Fruit fly (Drosophila melanogaster): ENCODE results near the gene CG4293.
A peak's percentile ranks its signal among the peaks of the same experiment; 100 is the strongest.

CG4293 gene

dm6 chrX:523179-523851 is 6.8 kb downstream of the CG4293 start, which contains the start of gene elav:
Gene elav, minus strand, starts transcription at chrX:523226.
- TF ChIP-seq CG14711 (tag; optimal IDR thresholded peaks at IDR 0.05), result peak; percentile 94
- peak; percentile 93 for TF ChIP-seq tj (GFP tag; optimal IDR thresholded peaks at IDR 0.05)
- peak; percentile 97 for TF ChIP-seq CG12768 (GFP tag; optimal IDR thresholded peaks at IDR 0.05)
- peak; percentile 78 for TF ChIP-seq cic (GFP tag; optimal IDR thresholded peaks at IDR 0.05)
- TF ChIP-seq Mnt (GFP tag; optimal IDR thresholded peaks at IDR 0.05), result peak; percentile 95
- TF ChIP-seq kay (GFP tag; ENCODE audit: borderline replicate concordance), result peak; percentile 56
- peak; percentile 98 for TF ChIP-seq CG7101 (tag; optimal IDR thresholded peaks at IDR 0.05)
- peak; percentile 96 for TF ChIP-seq CG7045 (GFP tag; optimal IDR thresholded peaks at IDR 0.05)
- peak; percentile 96 for TF ChIP-seq ovo (GFP tag; optimal IDR thresholded peaks at IDR 0.05)
- TF ChIP-seq bab1 (GFP tag; optimal IDR thresholded peaks at IDR 0.05), result peak; percentile 99
- TF ChIP-seq pad (GFP tag; optimal IDR thresholded peaks at IDR 0.05), result peak; percentile 92
- peak; percentile 83 for TF ChIP-seq Clk (GFP tag; optimal IDR thresholded peaks at IDR 0.05)
- TF ChIP-seq CG33017 (tag; optimal IDR thresholded peaks at IDR 0.05), result peak; percentile 95
- no peak for TF ChIP-seq cnc (optimal IDR thresholded peaks at IDR 0.05)
- TF ChIP-seq CG5204 (GFP tag; optimal IDR thresholded peaks at IDR 0.05), result peak; percentile 96
- TF ChIP-seq Hr96 (GFP tag; optimal IDR thresholded peaks at IDR 0.05), result peak; percentile 99
- peak; percentile 94 for TF ChIP-seq toe (GFP tag; optimal IDR thresholded peaks at IDR 0.05)
- peak; percentile 98 for TF ChIP-seq CG11617 (GFP tag; optimal IDR thresholded peaks at IDR 0.05)
- TF ChIP-seq CG1620 (GFP tag; optimal IDR thresholded peaks at IDR 0.05), result peak; percentile 98
- peak; percentile 97 for TF ChIP-seq Crg-1 (GFP tag; optimal IDR thresholded peaks at IDR 0.05)

dm6 chrX:522357-523043 is 7.6 kb downstream of the CG4293 start:
- peak; percentile 93 for TF ChIP-seq CG1620 (GFP tag; optimal IDR thresholded peaks at IDR 0.05)
- TF ChIP-seq Clk (GFP tag; optimal IDR thresholded peaks at IDR 0.05), result peak; percentile 48
- peak; percentile 81 for TF ChIP-seq CG12768 (GFP tag; optimal IDR thresholded peaks at IDR 0.05)
- TF ChIP-seq CG14711 (tag; optimal IDR thresholded peaks at IDR 0.05), result peak; percentile 84
- peak; percentile 81 for TF ChIP-seq bab1 (GFP tag; optimal IDR thresholded peaks at IDR 0.05)
- peak; percentile 74 for TF ChIP-seq CG11617 (GFP tag; optimal IDR thresholded peaks at IDR 0.05)
- peak; percentile 83 for TF ChIP-seq toe (GFP tag; optimal IDR thresholded peaks at IDR 0.05)
- TF ChIP-seq cic (GFP tag; optimal IDR thresholded peaks at IDR 0.05), result peak; percentile 76
- TF ChIP-seq Hr96 (GFP tag; optimal IDR thresholded peaks at IDR 0.05), result peak; percentile 95
- TF ChIP-seq cnc (optimal IDR thresholded peaks at IDR 0.05), result no peak
- peak; percentile 69 for TF ChIP-seq tj (GFP tag; optimal IDR thresholded peaks at IDR 0.05)
- TF ChIP-seq pad (GFP tag; optimal IDR thresholded peaks at IDR 0.05), result peak; percentile 78
- peak; percentile 88 for TF ChIP-seq kay (GFP tag; ENCODE audit: borderline replicate concordance)
- TF ChIP-seq CG33017 (tag; optimal IDR thresholded peaks at IDR 0.05), result peak; percentile 83
- TF ChIP-seq CG7101 (tag; optimal IDR thresholded peaks at IDR 0.05), result peak; percentile 92
- TF ChIP-seq Crg-1 (GFP tag; optimal IDR thresholded peaks at IDR 0.05), result peak; percentile 61
- TF ChIP-seq ovo (GFP tag; optimal IDR thresholded peaks at IDR 0.05), result peak; percentile 83
- peak; percentile 90 for TF ChIP-seq CG5204 (GFP tag; optimal IDR thresholded peaks at IDR 0.05)
- TF ChIP-seq CG7045 (GFP tag; optimal IDR thresholded peaks at IDR 0.05), result peak; percentile 79
- TF ChIP-seq Mnt (GFP tag; optimal IDR thresholded peaks at IDR 0.05), result peak; percentile 90

- TF ChIP-seq toe (GFP tag; optimal IDR thresholded peaks at IDR 0.05) (no peak), CG1620 (GFP tag; optimal IDR thresholded peaks at IDR 0.05) (no peak), CG11617 (GFP tag; optimal IDR thresholded peaks at IDR 0.05) (no peak), ovo (GFP tag; optimal IDR thresholded peaks at IDR 0.05) (no peak), CG7045 (GFP tag; optimal IDR thresholded peaks at IDR 0.05) (no peak), Clk (GFP tag; optimal IDR thresholded peaks at IDR 0.05) (no peak), kay (GFP tag; ENCODE audit: borderline replicate concordance) (no peak), cnc (optimal IDR thresholded peaks at IDR 0.05) (no peak), Hr96 (GFP tag; optimal IDR thresholded peaks at IDR 0.05) (no peak), CG7101 (tag; optimal IDR thresholded peaks at IDR 0.05) (no peak), CG5204 (GFP tag; optimal IDR thresholded peaks at IDR 0.05) (no peak), pad (GFP tag; optimal IDR thresholded peaks at IDR 0.05) (no peak), bab1 (GFP tag; optimal IDR thresholded peaks at IDR 0.05) (no peak), tj (GFP tag; optimal IDR thresholded peaks at IDR 0.05) (no peak)
Measured at dm6 chrX:521683-522082, 8.4 kb downstream of the CG4293 start.

- no peak for TF ChIP-seq CG5204 (GFP tag; optimal IDR thresholded peaks at IDR 0.05)
- TF ChIP-seq ovo (GFP tag; optimal IDR thresholded peaks at IDR 0.05), result no peak
- TF ChIP-seq Mnt (GFP tag; optimal IDR thresholded peaks at IDR 0.05), result no peak
- no peak for TF ChIP-seq Clk (GFP tag; optimal IDR thresholded peaks at IDR 0.05)
- no peak for TF ChIP-seq CG7045 (GFP tag; optimal IDR thresholded peaks at IDR 0.05)
- TF ChIP-seq CG33017 (tag; optimal IDR thresholded peaks at IDR 0.05), result no peak
- no peak for TF ChIP-seq CG11617 (GFP tag; optimal IDR thresholded peaks at IDR 0.05)
- no peak for TF ChIP-seq CG1620 (GFP tag; optimal IDR thresholded peaks at IDR 0.05)
- TF ChIP-seq toe (GFP tag; optimal IDR thresholded peaks at IDR 0.05), result no peak
- no peak for TF ChIP-seq cnc (optimal IDR thresholded peaks at IDR 0.05)
- no peak for TF ChIP-seq pad (GFP tag; optimal IDR thresholded peaks at IDR 0.05)
- TF ChIP-seq kay (GFP tag; ENCODE audit: borderline replicate concordance), result no peak
- no peak for TF ChIP-seq CG7101 (tag; optimal IDR thresholded peaks at IDR 0.05)
- TF ChIP-seq CG12768 (GFP tag; optimal IDR thresholded peaks at IDR 0.05), result no peak
- no peak for TF ChIP-seq cic (GFP tag; optimal IDR thresholded peaks at IDR 0.05)
- no peak for TF ChIP-seq bab1 (GFP tag; optimal IDR thresholded peaks at IDR 0.05)
- no peak for TF ChIP-seq Hr96 (GFP tag; optimal IDR thresholded peaks at IDR 0.05)
Measured at dm6 chrX:520215-520861, 9.8 kb downstream of the CG4293 start.

dm6 chrX:518858-519257 is 11.2 kb downstream of the CG4293 start:
- TF ChIP-seq CG7101 (tag; optimal IDR thresholded peaks at IDR 0.05), result no peak
